Fruit fly (Drosophila melanogaster) whole organism, embryonic: ENCODE data around the gene CG10031.

Experiments used
- Adf1 ChIP-seq: fragments of 200-800 bp; sonication (Bioruptor generic); IDR thresholded peaks from 2 replicates; pipeline ENCODE4 v1.3.6; 2022; ENCODE audit warnings: missing biosample characterization, missing genetic modification characterization
- Antp ChIP-seq: fragments of 200-800 bp; sonication (Bioruptor generic); optimal IDR thresholded peaks from 3 replicates; lab custom pipeline; 2016; ENCODE audit warnings: missing biosample characterization, missing genetic modification characterization
- BEAF-32 ChIP-seq: fragments of 200-800 bp; sonication (Bioruptor generic); optimal IDR thresholded peaks from 3 replicates; lab custom pipeline; 2017; ENCODE audit warnings: missing biosample characterization, missing genetic modification characterization, mild to moderate bottlenecking, moderate library complexity, missing genetic modification reagents
- C15 ChIP-seq: fragments of 200-800 bp; sonication (Bioruptor generic); IDR thresholded peaks from 3 replicates; pipeline ENCODE4 v1.3.6; 2022; ENCODE audit warnings: missing biosample characterization, missing genetic modification characterization
- CG11504 ChIP-seq: fragments of 200-800 bp; sonication (Bioruptor generic); optimal IDR thresholded peaks from 3 replicates; lab custom pipeline; 2019; ENCODE audit warnings: missing biosample characterization, mild to moderate bottlenecking, missing genetic modification characterization, moderate library complexity
- CG12659 ChIP-seq: fragments of 200-800 bp; sonication (Bioruptor generic); optimal IDR thresholded peaks from 3 replicates; lab custom pipeline; 2017; ENCODE audit warnings: mild to moderate bottlenecking, missing biosample characterization, missing genetic modification reagents, missing genetic modification characterization
- CG12942 ChIP-seq: fragments of 200-800 bp; sonication (Bioruptor generic); optimal IDR thresholded peaks from 3 replicates; lab custom pipeline; 2016; ENCODE audit warnings: missing biosample characterization, missing genetic modification characterization
- CG13894 ChIP-seq: fragments of 200-800 bp; sonication (Bioruptor generic); optimal IDR thresholded peaks from 3 replicates; lab custom pipeline; 2018; ENCODE audit warnings: missing biosample characterization, mild to moderate bottlenecking, missing genetic modification characterization, moderate library complexity
- CG14014 ChIP-seq: fragments of 200-800 bp; sonication (Bioruptor generic); IDR thresholded peaks from 2 replicates; pipeline ENCODE4 v1.3.6; 2022; ENCODE audit warnings: missing biosample characterization, missing genetic modification characterization
- CG14050 ChIP-seq: fragments of 200-800 bp; sonication (Bioruptor generic); IDR thresholded peaks from 3 replicates; pipeline ENCODE4 v1.3.6; 2022; ENCODE audit warnings: missing biosample characterization, missing genetic modification characterization
- CG15269 ChIP-seq: fragments of 200-800 bp; sonication (Bioruptor generic); optimal IDR thresholded peaks from 2 replicates; lab custom pipeline; 2018; ENCODE audit warnings: missing biosample characterization, mild to moderate bottlenecking, missing genetic modification characterization, moderate library complexity
- CG1602 ChIP-seq: fragments of 200-800 bp; sonication (Bioruptor generic); optimal IDR thresholded peaks from 3 replicates; lab custom pipeline; 2016; ENCODE audit warnings: missing biosample characterization, missing genetic modification characterization
- CG18599 ChIP-seq: fragments of 200-800 bp; sonication (Bioruptor generic); optimal IDR thresholded peaks from 3 replicates; lab custom pipeline; 2017; ENCODE audit warnings: missing biosample characterization, missing genetic modification characterization, mild to moderate bottlenecking, moderate library complexity, missing genetic modification reagents
- CG18764 ChIP-seq: fragments of 200-800 bp; sonication (Bioruptor generic); optimal IDR thresholded peaks from 3 replicates; lab custom pipeline; 2016; ENCODE audit warnings: missing biosample characterization, missing genetic modification characterization
- CG2889 ChIP-seq: fragments of 200-800 bp; sonication (Bioruptor generic); IDR thresholded peaks from 3 replicates; pipeline ENCODE4 v1.3.6; 2022; ENCODE audit warnings: missing biosample characterization, missing genetic modification characterization
- CG4328 ChIP-seq: fragments of 200-800 bp; sonication (Bioruptor generic); optimal IDR thresholded peaks from 3 replicates; lab custom pipeline; 2017; ENCODE audit warnings: missing biosample characterization, missing genetic modification reagents, missing genetic modification characterization
- CG5245 ChIP-seq: fragments of 200-800 bp; sonication (Bioruptor generic); optimal IDR thresholded peaks from 3 replicates; lab custom pipeline; 2016; ENCODE audit warnings: missing biosample characterization, missing genetic modification characterization
- CG5953 ChIP-seq: fragments of 200-800 bp; sonication (Bioruptor generic); IDR thresholded peaks from 2 replicates; pipeline ENCODE4 v1.3.6; 2022; ENCODE audit warnings: missing biosample characterization, missing genetic modification characterization
- CG6654 ChIP-seq: fragments of 200-800 bp; sonication (Bioruptor generic); optimal IDR thresholded peaks from 2 replicates; lab custom pipeline; 2017; ENCODE audit warnings: missing biosample characterization, mild to moderate bottlenecking, missing genetic modification characterization
- CG8290 ChIP-seq, 3 experiments: fragments of 200-800 bp; sonication (Bioruptor generic); optimal IDR thresholded peaks; 2 replicates each; lab custom pipeline; 2016 to 2019; ENCODE audit warnings: missing biosample characterization in 3 of 3, missing genetic modification characterization in 3 of 3, mild to moderate bottlenecking in 2 of 3, moderate library complexity in 1 of 3
- CkIIα-i1 ChIP-seq: fragments of 200-800 bp; sonication (Bioruptor generic); IDR thresholded peaks from 2 replicates; pipeline ENCODE4 v1.3.6; 2022; ENCODE audit warnings: missing biosample characterization, missing genetic modification characterization
- Dll ChIP-seq: fragments of 200-800 bp; sonication (Bioruptor generic); IDR thresholded peaks from 4 replicates; pipeline ENCODE4 v1.3.6; 2022; ENCODE audit warnings: missing biosample characterization, missing genetic modification characterization; ENCODE audit not compliant: partially characterized antibody
- Eip74EF ChIP-seq, 2 experiments: fragments of 200-800 bp in 1 of 2; fragments of >200 bp in 1 of 2; sonication (Bioruptor generic) in 1 of 2; optimal IDR thresholded peaks; 2 replicates each; lab custom pipeline; 2017 to 2019; ENCODE audit warnings: missing biosample characterization in 2 of 2, missing genetic modification characterization in 2 of 2, mild to moderate bottlenecking in 1 of 2, moderate library complexity in 1 of 2
- Fer1 ChIP-seq: fragments of 200-800 bp; sonication (Bioruptor generic); optimal IDR thresholded peaks from 2 replicates; lab custom pipeline; 2017; ENCODE audit warnings: missing biosample characterization, mild to moderate bottlenecking, missing genetic modification characterization
- Gug ChIP-seq: fragments of 200-800 bp; sonication (Bioruptor generic); IDR thresholded peaks from 4 replicates; pipeline ENCODE4 v1.3.6; 2022; ENCODE audit warnings: missing biosample characterization, missing genetic modification characterization
- Hmx ChIP-seq: fragments of 200-800 bp; sonication (Bioruptor generic); optimal IDR thresholded peaks from 2 replicates; lab custom pipeline; 2016; ENCODE audit warnings: missing biosample characterization, missing genetic modification characterization
- Hr39 ChIP-seq: fragments of >200 bp; optimal IDR thresholded peaks from 2 replicates; lab custom pipeline; 2017
- Kr ChIP-seq: fragments of 200-800 bp; sonication (Bioruptor generic); optimal IDR thresholded peaks from 2 replicates; lab custom pipeline; 2017; ENCODE audit warnings: missing biosample characterization, mild to moderate bottlenecking, missing genetic modification characterization
- Max ChIP-seq: fragments of 200-800 bp; sonication (Bioruptor generic); optimal IDR thresholded peaks from 2 replicates; lab custom pipeline; 2016; ENCODE audit warnings: missing biosample characterization, mild to moderate bottlenecking, missing genetic modification characterization
- Nf-YC ChIP-seq: fragments of 200-800 bp; optimal IDR thresholded peaks from 3 replicates; lab custom pipeline; 2019; ENCODE audit warnings: missing biosample characterization, mild to moderate bottlenecking, missing genetic modification characterization, moderate library complexity
- ab ChIP-seq: fragments of 200-800 bp; sonication (Bioruptor generic); optimal IDR thresholded peaks from 2 replicates; lab custom pipeline; 2016; ENCODE audit warnings: missing biosample characterization, missing genetic modification characterization
- ara ChIP-seq: fragments of 200-800 bp; sonication (Bioruptor generic); IDR thresholded peaks from 2 replicates; pipeline ENCODE4 v1.3.6; 2022; ENCODE audit warnings: missing biosample characterization, missing genetic modification characterization
- ato ChIP-seq: fragments of 200-800 bp; sonication (Bioruptor generic); IDR thresholded peaks from 2 replicates; pipeline ENCODE4 v1.3.6; 2022; ENCODE audit warnings: missing biosample characterization, missing genetic modification characterization; ENCODE audit not compliant: partially characterized antibody
- bbx ChIP-seq: fragments of 200-800 bp; sonication (Bioruptor generic); IDR thresholded peaks from 2 replicates; pipeline ENCODE4 v1.3.6; 2022; ENCODE audit warnings: missing biosample characterization, missing genetic modification characterization; ENCODE audit not compliant: partially characterized antibody
- chinmo ChIP-seq: fragments of 200-800 bp; sonication (Bioruptor generic); IDR thresholded peaks from 4 replicates; pipeline ENCODE4 v1.3.6; 2022; ENCODE audit warnings: missing biosample characterization, missing genetic modification characterization; ENCODE audit not compliant: partially characterized antibody
- chm ChIP-seq: fragments of 200-800 bp; sonication (Bioruptor generic); IDR thresholded peaks from 2 replicates; pipeline ENCODE4 v1.3.6; 2022; ENCODE audit warnings: missing biosample characterization, missing genetic modification characterization
- dimm ChIP-seq: fragments of 200-800 bp; sonication (Bioruptor generic); IDR thresholded peaks from 2 replicates; pipeline ENCODE4 v1.3.6; 2022; ENCODE audit warnings: missing biosample characterization, missing genetic modification characterization
- dm ChIP-seq: fragments of 200-800 bp; sonication (Bioruptor generic); optimal IDR thresholded peaks from 3 replicates; lab custom pipeline; 2016; ENCODE audit warnings: missing biosample characterization, missing genetic modification characterization
- emc ChIP-seq: fragments of 200-800 bp; sonication (Bioruptor generic); optimal IDR thresholded peaks from 2 replicates; lab custom pipeline; 2016; ENCODE audit warnings: missing biosample characterization, missing genetic modification characterization
- ems ChIP-seq: fragments of 200-800 bp; sonication (Bioruptor generic); optimal IDR thresholded peaks from 3 replicates; lab custom pipeline; 2016; ENCODE audit warnings: missing biosample characterization, missing genetic modification characterization
- eve ChIP-seq, 2 experiments: fragments of >200 bp; optimal IDR thresholded peaks; 2 replicates each; lab custom pipeline; 2017; ENCODE audit warnings: missing biosample characterization in 2 of 2, missing genetic modification characterization in 2 of 2
- fd64A ChIP-seq: fragments of 200-800 bp; sonication (Bioruptor generic); optimal IDR thresholded peaks from 3 replicates; lab custom pipeline; 2018; ENCODE audit warnings: missing biosample characterization, mild to moderate bottlenecking, missing genetic modification characterization
- fd96Cb ChIP-seq: fragments of 200-800 bp; sonication (Bioruptor generic); optimal IDR thresholded peaks from 2 replicates; lab custom pipeline; 2018; ENCODE audit warnings: missing biosample characterization, mild to moderate bottlenecking, missing genetic modification characterization, moderate library complexity
- grn ChIP-seq: fragments of 200-800 bp; sonication (Bioruptor generic); optimal IDR thresholded peaks from 3 replicates; lab custom pipeline; 2017; ENCODE audit warnings: missing biosample characterization, missing genetic modification characterization
- lmd ChIP-seq: fragments of 200-800 bp; sonication (Bioruptor generic); IDR thresholded peaks from 2 replicates; pipeline ENCODE4 v1.3.6; 2022; ENCODE audit warnings: missing biosample characterization, missing genetic modification characterization
- mam ChIP-seq: fragments of 200-800 bp; sonication (Bioruptor generic); optimal IDR thresholded peaks from 3 replicates; lab custom pipeline; 2016; ENCODE audit warnings: missing biosample characterization, missing genetic modification characterization
- pan ChIP-seq, 4 experiments: fragments of >200 bp in 3 of 4; fragments of 200-800 bp in 1 of 4; sonication (Bioruptor generic) in 1 of 4; optimal IDR thresholded peaks in 3 of 4; IDR thresholded peaks in 1 of 4; 2 replicates each; pipeline versions ENCODE4 v1.3.6 to Lab custom; 2017 to 2022; ENCODE audit warnings: missing biosample characterization in 2 of 4, missing genetic modification characterization in 2 of 4, mixed read lengths in 1 of 4
- so ChIP-seq: fragments of 200-800 bp; sonication (Bioruptor generic); IDR thresholded peaks from 3 replicates; pipeline ENCODE4 v1.3.6; 2022; ENCODE audit warnings: missing biosample characterization, missing genetic modification characterization
- ssp ChIP-seq: fragments of 200-800 bp; sonication (Bioruptor generic); IDR thresholded peaks from 2 replicates; pipeline ENCODE4 v1.3.6; 2022; ENCODE audit warnings: missing biosample characterization, missing genetic modification characterization
- zfh2 ChIP-seq: fragments of 200-800 bp; sonication (Bioruptor generic); optimal IDR thresholded peaks from 2 replicates; lab custom pipeline; 2016; ENCODE audit warnings: missing biosample characterization, missing genetic modification characterization

CG10031 gene

dm6 chr2L:3655698-3656105, 43.2 kb downstream of the CG10031 start (continued):
- TF ChIP-seq BEAF-32 (peak; percentile 24), ssp (GFP tag; lab: Robert Waterston, UW) (peak; percentile 89), Max (GFP tag; lab: Kevin White, UChicago) (peak; percentile 96), pan (optimal IDR thresholded peaks at IDR 0.05; lab: Kevin White, UChicago) (no peak), pan (GFP tag; optimal IDR thresholded peaks at IDR 0.05 in 1 of 2, IDR thresholded peaks at IDR 0.05 in 1 of 2) (peak in 1 of 2 experiments; percentile 98), Hmx (peak; percentile 95), ems (GFP tag; lab: Kevin White, UChicago) (peak; percentile 98), Nf-YC (tag; lab: Kevin White, UChicago) (peak; percentile 92), ab (peak; percentile 94), Eip74EF (GFP tag; optimal IDR thresholded peaks at IDR 0.05; lab: Kevin White, UChicago) (peak in 1 of 2 experiments; percentile 98), CG12659 (GFP tag; lab: Kevin White, UChicago) (peak; percentile 99), CG13894 (tag; lab: Kevin White, UChicago) (peak; percentile 97), mam (GFP tag; lab: Kevin White, UChicago) (peak; percentile 98), dimm (GFP tag; lab: Robert Waterston, UW) (peak; percentile 95), CG15269 (tag; lab: Kevin White, UChicago) (peak; percentile 98), CG18599 (GFP tag; lab: Kevin White, UChicago) (peak; percentile 99), chinmo (peak; percentile 74; the same call in 1 of the 4 replicates), chm (GFP tag; lab: Robert Waterston, UW) (peak; percentile 99), Gug (peak; percentile 97), C15 (GFP tag; lab: Robert Waterston, UW) (peak; percentile 96), CG6654 (GFP tag; lab: Kevin White, UChicago) (peak; percentile 91), CG14014 (peak; percentile 98), ara (peak; percentile 97), so (peak; percentile 98), CG5953 (GFP tag; lab: Robert Waterston, UW) (peak; percentile 97), Hr39 (lab: Kevin White, UChicago) (no peak), CG8290 (GFP tag; optimal IDR thresholded peaks at IDR 0.05; lab: Kevin White, UChicago) (peak; percentile 97), CG8290 (tag; optimal IDR thresholded peaks at IDR 0.05; lab: Kevin White, UChicago) (peak; percentile 88 to 99), Dll (GFP tag; lab: Robert Waterston, UW) (no peak; the same call in 3 of the 4 replicates), fd64A (GFP tag; lab: Kevin White, UChicago) (peak; percentile 98), Antp (GFP tag; lab: Kevin White, UChicago) (peak; percentile 98), CG5245 (peak; percentile 98), Fer1 (GFP tag; lab: Kevin White, UChicago) (peak; percentile 99), zfh2 (GFP tag; lab: Kevin White, UChicago) (peak; percentile 98), Kr (GFP tag; lab: Kevin White, UChicago) (peak; percentile 80), CG14050 (GFP tag; lab: Robert Waterston, UW) (peak; percentile 97), CG2889 (GFP tag; lab: Robert Waterston, UW) (peak; percentile 95), CG18764 (GFP tag; lab: Kevin White, UChicago) (peak; percentile 96), eve (GFP tag; optimal IDR thresholded peaks at IDR 0.05; lab: Kevin White, UChicago) (peak in 1 of 2 experiments; percentile 99), CkIIα-i1 (GFP tag; lab: Robert Waterston, UW) (peak; percentile 86), dm (GFP tag; lab: Kevin White, UChicago) (peak; percentile 96), CG4328 (GFP tag; lab: Kevin White, UChicago) (peak; percentile 98), fd96Cb (tag; lab: Kevin White, UChicago) (peak; percentile 98), Adf1 (GFP tag; lab: Robert Waterston, UW) (peak; percentile 87), grn (GFP tag; lab: Kevin White, UChicago) (peak; percentile 94), CG1602 (peak; percentile 96), CG12942 (GFP tag; lab: Kevin White, UChicago) (peak; percentile 96), bbx (no peak), ato (GFP tag; lab: Robert Waterston, UW) (no peak), lmd (GFP tag; lab: Robert Waterston, UW) (peak; percentile 98), CG11504 (tag; lab: Kevin White, UChicago) (peak; percentile 97), emc (GFP tag; lab: Kevin White, UChicago) (peak; percentile 94)
